Fruit fly (Drosophila melanogaster): ENCODE results near the gene Atet.

Gene Atet

dm6 chr2L:4359156-4359555 is 25.4 kb downstream of the Atet start:
- TF ChIP-seq pan (optimal IDR thresholded peaks at IDR 0.05) (no peak), CG8478 (optimal IDR thresholded peaks at IDR 0.05) (no peak), EcR (GFP tag; optimal IDR thresholded peaks at IDR 0.05) (no peak), usp (GFP tag; optimal IDR thresholded peaks at IDR 0.05) (no peak), psq (optimal IDR thresholded peaks at IDR 0.05) (no peak), Dll (optimal IDR thresholded peaks at IDR 0.05) (no peak)

- TF ChIP-seq usp (GFP tag; optimal IDR thresholded peaks at IDR 0.05) (no peak), psq (optimal IDR thresholded peaks at IDR 0.05) (no peak), EcR (GFP tag; optimal IDR thresholded peaks at IDR 0.05) (peak in 1 of 2 experiments; percentile 45)
These were observed 27.2 kb downstream of the Atet start for dm6 chr2L:4360882-4361281.

- TF ChIP-seq EcR (GFP tag; optimal IDR thresholded peaks at IDR 0.05) = no peak
- no peak for TF ChIP-seq Dll (optimal IDR thresholded peaks at IDR 0.05)
- TF ChIP-seq pan (optimal IDR thresholded peaks at IDR 0.05) = no peak
- TF ChIP-seq psq (optimal IDR thresholded peaks at IDR 0.05) = no peak
- no peak for TF ChIP-seq CG8478 (optimal IDR thresholded peaks at IDR 0.05)
- no peak for TF ChIP-seq usp (GFP tag; optimal IDR thresholded peaks at IDR 0.05)
These were observed 27.8 kb downstream of the Atet start, which contains the start of gene Traf4 for dm6 chr2L:4361438-4361975. Gene Traf4 (plus strand): TSS chr2L:4361925.

- TF ChIP-seq usp (GFP tag; optimal IDR thresholded peaks at IDR 0.05) (no peak), EcR (GFP tag; optimal IDR thresholded peaks at IDR 0.05) (no peak), psq (optimal IDR thresholded peaks at IDR 0.05) (no peak), CG8478 (optimal IDR thresholded peaks at IDR 0.05) (no peak), pan (optimal IDR thresholded peaks at IDR 0.05) (no peak), Dll (optimal IDR thresholded peaks at IDR 0.05) (no peak)
These were observed 30.1 kb downstream of the Atet start for dm6 chr2L:4363707-4364270.

- TF ChIP-seq Dll (optimal IDR thresholded peaks at IDR 0.05) (no peak), CG8478 (optimal IDR thresholded peaks at IDR 0.05) (no peak), psq (optimal IDR thresholded peaks at IDR 0.05) (no peak), EcR (GFP tag; optimal IDR thresholded peaks at IDR 0.05) (no peak)
These were observed 31.2 kb downstream of the Atet start for dm6 chr2L:4364914-4365313.

- TF ChIP-seq EcR (GFP tag; optimal IDR thresholded peaks at IDR 0.05) (no peak), CG8478 (optimal IDR thresholded peaks at IDR 0.05) (no peak), Dll (optimal IDR thresholded peaks at IDR 0.05) (no peak), pan (optimal IDR thresholded peaks at IDR 0.05) (no peak), usp (GFP tag; optimal IDR thresholded peaks at IDR 0.05) (no peak), psq (optimal IDR thresholded peaks at IDR 0.05) (no peak)
These were observed 32.1 kb downstream of the Atet start for dm6 chr2L:4365792-4366326.

dm6 chr2L:4366652-4367051 is 32.9 kb downstream of the Atet start:
- TF ChIP-seq usp (GFP tag; optimal IDR thresholded peaks at IDR 0.05) (no peak), pan (optimal IDR thresholded peaks at IDR 0.05) (no peak), Dll (optimal IDR thresholded peaks at IDR 0.05) (no peak), EcR (GFP tag; optimal IDR thresholded peaks at IDR 0.05) (no peak), psq (optimal IDR thresholded peaks at IDR 0.05) (no peak), CG8478 (optimal IDR thresholded peaks at IDR 0.05) (no peak)

- no peak for TF ChIP-seq EcR (GFP tag; optimal IDR thresholded peaks at IDR 0.05)
- no peak for TF ChIP-seq usp (GFP tag; optimal IDR thresholded peaks at IDR 0.05)
- TF ChIP-seq CG8478 (optimal IDR thresholded peaks at IDR 0.05) = no peak
- TF ChIP-seq psq (optimal IDR thresholded peaks at IDR 0.05) = no peak
- TF ChIP-seq pan (optimal IDR thresholded peaks at IDR 0.05) = no peak
- TF ChIP-seq Dll (optimal IDR thresholded peaks at IDR 0.05) = no peak
These were observed 35.0 kb downstream of the Atet start for dm6 chr2L:4368553-4369268.

- no peak for TF ChIP-seq pan (optimal IDR thresholded peaks at IDR 0.05)
- no peak for TF ChIP-seq CG8478 (optimal IDR thresholded peaks at IDR 0.05)
- no peak for TF ChIP-seq EcR (GFP tag; optimal IDR thresholded peaks at IDR 0.05)
- TF ChIP-seq psq (optimal IDR thresholded peaks at IDR 0.05) = no peak
- TF ChIP-seq usp (GFP tag; optimal IDR thresholded peaks at IDR 0.05) = no peak
- TF ChIP-seq Dll (optimal IDR thresholded peaks at IDR 0.05) = no peak
These were observed 36.4 kb downstream of the Atet start for dm6 chr2L:4370007-4370521.

dm6 chr2L:4370592-4370991 is 36.9 kb downstream of the Atet start:
- TF ChIP-seq EcR (GFP tag; optimal IDR thresholded peaks at IDR 0.05) (no peak), pan (optimal IDR thresholded peaks at IDR 0.05) (no peak), Dll (optimal IDR thresholded peaks at IDR 0.05) (no peak), usp (GFP tag; optimal IDR thresholded peaks at IDR 0.05) (no peak), CG8478 (optimal IDR thresholded peaks at IDR 0.05) (no peak), psq (optimal IDR thresholded peaks at IDR 0.05) (no peak)

- TF ChIP-seq psq (optimal IDR thresholded peaks at IDR 0.05) (no peak), Dll (optimal IDR thresholded peaks at IDR 0.05) (peak; percentile 62), usp (GFP tag; optimal IDR thresholded peaks at IDR 0.05) (no peak), pan (optimal IDR thresholded peaks at IDR 0.05) (no peak), EcR (GFP tag; optimal IDR thresholded peaks at IDR 0.05) (no peak), CG8478 (optimal IDR thresholded peaks at IDR 0.05) (peak; percentile 87)
These were observed 37.9 kb downstream of the Atet start for dm6 chr2L:4371516-4372136.
